Worm (Caenorhabditis elegans) whole organism, young adult: ENCODE data around the gene rtfo-1.

Source experiments
- B0019.2 ChIP-seq: fragments of 200-800 bp; sonication (Bioruptor generic); conservative IDR thresholded peaks from 2 replicates; pipeline ENCODE4 v1.3.6; 2022; ENCODE audit warnings: missing genetic modification reagents, missing genetic modification characterization, missing compliant biosample characterization
- B0261.1 ChIP-seq: sonication (generic microtip); optimal IDR thresholded peaks from 2 replicates; lab custom pipeline; 2016; ENCODE audit warnings: mild to moderate bottlenecking, missing genetic modification characterization, moderate library complexity, missing compliant biosample characterization
- C17E4.6 ChIP-seq: fragments of 200-800 bp; sonication (Bioruptor generic); IDR thresholded peaks from 2 replicates; pipeline ENCODE4 v1.3.6; 2022; ENCODE audit warnings: missing genetic modification reagents, missing genetic modification characterization, missing compliant biosample characterization
- F22D6.2 ChIP-seq: sonication (generic microtip); optimal IDR thresholded peaks from 2 replicates; lab custom pipeline; 2016; ENCODE audit warnings: mild to moderate bottlenecking, missing genetic modification characterization, missing compliant biosample characterization
- F23B12.7 ChIP-seq: sonication (generic microtip); optimal IDR thresholded peaks from 2 replicates; lab custom pipeline; 2017; ENCODE audit warnings: missing genetic modification characterization, mild to moderate bottlenecking, missing compliant biosample characterization, antibody characterized with exemption, moderate library complexity; ENCODE audit not compliant: insufficient read depth
- F39B2.1 ChIP-seq: fragments of 200-800 bp; sonication (Bioruptor generic); IDR thresholded peaks from 2 replicates; pipeline ENCODE4 v1.3.6; 2022; ENCODE audit warnings: missing genetic modification reagents, missing genetic modification characterization, missing compliant biosample characterization
- F49E8.2 ChIP-seq: sonication (generic microtip); optimal IDR thresholded peaks from 3 replicates; lab custom pipeline; 2017; ENCODE audit warnings: missing genetic modification characterization, mild to moderate bottlenecking, missing compliant biosample characterization, antibody characterized with exemption, moderate library complexity; ENCODE audit not compliant: insufficient read depth
- F52B5.7 ChIP-seq: sonication (generic microtip); optimal IDR thresholded peaks from 2 replicates; lab custom pipeline; 2016; ENCODE audit warnings: mild to moderate bottlenecking, missing genetic modification characterization, missing compliant biosample characterization
- F55B11.4 ChIP-seq: sonication (generic microtip); optimal IDR thresholded peaks from 2 replicates; lab custom pipeline; 2016; ENCODE audit warnings: missing compliant biosample characterization, missing genetic modification characterization, borderline replicate concordance; ENCODE audit not compliant: insufficient read depth
- K11D2.4 ChIP-seq: fragments of 200-800 bp; sonication (Bioruptor generic); IDR thresholded peaks from 2 replicates; pipeline ENCODE4 v1.3.6; 2022; ENCODE audit warnings: missing genetic modification reagents, missing genetic modification characterization, missing compliant biosample characterization
- Y53F4B.3 ChIP-seq: fragments of 200-800 bp; sonication (Bioruptor generic); IDR thresholded peaks from 2 replicates; pipeline ENCODE4 v1.3.6; 2022; ENCODE audit warnings: missing genetic modification reagents, missing genetic modification characterization, missing compliant biosample characterization
- ZK185.1 ChIP-seq: sonication (generic microtip); optimal IDR thresholded peaks from 2 replicates; lab custom pipeline; 2016; ENCODE audit warnings: mild to moderate bottlenecking, missing genetic modification characterization, missing compliant biosample characterization; ENCODE audit not compliant: poor library complexity, severe bottlenecking
- aptf-3 ChIP-seq: fragments of 200-800 bp; sonication (Bioruptor generic); IDR thresholded peaks from 2 replicates; pipeline ENCODE4 v1.3.6; 2022; ENCODE audit warnings: missing genetic modification characterization, missing compliant biosample characterization
- cebp-2 ChIP-seq: fragments of 200-800 bp; sonication (Bioruptor generic); IDR thresholded peaks from 2 replicates; pipeline ENCODE4 v1.3.6; 2022; ENCODE audit warnings: missing genetic modification characterization, missing compliant biosample characterization
- ceh-58 ChIP-seq: fragments of 200-800 bp; sonication (Bioruptor generic); IDR thresholded peaks from 2 replicates; pipeline ENCODE4 v1.3.6; 2022; ENCODE audit warnings: missing genetic modification characterization, missing compliant biosample characterization
- ceh-79 ChIP-seq: sonication (generic microtip); optimal IDR thresholded peaks from 2 replicates; lab custom pipeline; 2017; ENCODE audit warnings: mild to moderate bottlenecking, missing genetic modification characterization, missing compliant biosample characterization
- ceh-91 ChIP-seq: fragments of 200-800 bp; sonication (Bioruptor generic); IDR thresholded peaks from 2 replicates; pipeline ENCODE4 v1.3.6; 2022; ENCODE audit warnings: missing genetic modification reagents, missing genetic modification characterization, missing compliant biosample characterization
- die-1 ChIP-seq: sonication (generic microtip); optimal IDR thresholded peaks from 2 replicates; lab custom pipeline; 2016; ENCODE audit warnings: missing genotype, mild to moderate bottlenecking, missing genetic modification characterization, missing compliant biosample characterization
- dox-1 ChIP-seq: fragments of 200-800 bp; sonication (Bioruptor generic); IDR thresholded peaks from 2 replicates; pipeline ENCODE4 v1.3.6; 2022; ENCODE audit warnings: missing genetic modification reagents, missing genetic modification characterization, missing compliant biosample characterization
- efl-1 ChIP-seq: fragments of 150-350 bp; optimal IDR thresholded peaks from 2 replicates; lab custom pipeline; 2014; ENCODE audit warnings: missing biosample characterization, missing genetic modification reagents, missing genetic modification characterization
- egrh-3 ChIP-seq: fragments of 200-800 bp; sonication (Bioruptor generic); IDR thresholded peaks from 2 replicates; pipeline ENCODE4 v1.3.6; 2022; ENCODE audit warnings: missing genetic modification reagents, missing genetic modification characterization, missing compliant biosample characterization
- hlh-12 ChIP-seq: sonication (generic microtip); optimal IDR thresholded peaks from 2 replicates; lab custom pipeline; 2016; ENCODE audit warnings: missing genetic modification characterization, missing compliant biosample characterization
- hlh-26 ChIP-seq: fragments of 200-800 bp; sonication (Bioruptor generic); conservative IDR thresholded peaks from 2 replicates; pipeline ENCODE4 v1.3.6; 2022; ENCODE audit warnings: missing genetic modification reagents, missing genetic modification characterization, missing compliant biosample characterization
- hmg-20 ChIP-seq: fragments of 200-800 bp; sonication (Bioruptor generic); IDR thresholded peaks from 2 replicates; pipeline ENCODE4 v1.3.6; 2022; ENCODE audit warnings: missing genetic modification reagents, missing genetic modification characterization, missing compliant biosample characterization
- lag-1 ChIP-seq: fragments of 200-800 bp; sonication (Bioruptor generic); IDR thresholded peaks from 2 replicates; pipeline ENCODE4 v1.3.6; 2022; ENCODE audit warnings: missing genetic modification reagents, missing genetic modification characterization, missing compliant biosample characterization
- let-526 ChIP-seq: fragments of 200-800 bp; sonication (Bioruptor generic); IDR thresholded peaks from 2 replicates; pipeline ENCODE4 v1.3.6; 2022; ENCODE audit warnings: missing genetic modification reagents, missing genetic modification characterization, missing compliant biosample characterization
- let-607 ChIP-seq, 2 experiments: fragments of 200-800 bp in 1 of 2; sonication (Bioruptor generic) in 1 of 2; sonication (generic microtip) in 1 of 2; optimal IDR thresholded peaks; 2 replicates each; lab custom pipeline; 2016 to 2018; ENCODE audit warnings: mild to moderate bottlenecking in 2 of 2, missing compliant biosample characterization in 2 of 2, missing genetic modification characterization in 2 of 2, moderate library complexity in 2 of 2, missing genotype in 1 of 2
- lsl-1 ChIP-seq: fragments of 200-800 bp; sonication (Bioruptor generic); optimal IDR thresholded peaks from 2 replicates; lab custom pipeline; 2018; ENCODE audit warnings: mild to moderate bottlenecking, missing genetic modification characterization, moderate library complexity, missing compliant biosample characterization
- lsy-27 ChIP-seq: sonication (generic microtip); optimal IDR thresholded peaks from 2 replicates; lab custom pipeline; 2017; ENCODE audit warnings: missing genetic modification characterization, mild to moderate bottlenecking, missing compliant biosample characterization, antibody characterized with exemption, missing genotype, borderline replicate concordance; ENCODE audit not compliant: insufficient read depth
- mcd-1 ChIP-seq: fragments of 200-800 bp; sonication (Bioruptor generic); IDR thresholded peaks from 2 replicates; pipeline ENCODE4 v1.3.6; 2022; ENCODE audit warnings: missing genetic modification reagents, missing genetic modification characterization, missing compliant biosample characterization
- nfya-1 ChIP-seq: sonication (generic microtip); optimal IDR thresholded peaks from 2 replicates; lab custom pipeline; 2017; ENCODE audit warnings: antibody characterized with exemption, missing compliant biosample characterization, missing genetic modification characterization, borderline replicate concordance; ENCODE audit not compliant: insufficient read depth
- nfyb-1 ChIP-seq: fragments of 200-800 bp; sonication (Bioruptor generic); IDR thresholded peaks from 2 replicates; pipeline ENCODE4 v1.3.6; 2022; ENCODE audit warnings: missing genetic modification reagents, missing genetic modification characterization, missing compliant biosample characterization
- nhr-90 ChIP-seq: sonication (generic microtip); optimal IDR thresholded peaks from 2 replicates; lab custom pipeline; 2016; ENCODE audit warnings: missing genotype, mild to moderate bottlenecking, missing genetic modification characterization, missing compliant biosample characterization
- repo-1 ChIP-seq: sonication (generic microtip); optimal IDR thresholded peaks from 2 replicates; lab custom pipeline; 2017; ENCODE audit warnings: mild to moderate bottlenecking, missing genetic modification characterization, missing compliant biosample characterization
- sdz-38 ChIP-seq: sonication (generic microtip); optimal IDR thresholded peaks from 2 replicates; lab custom pipeline; 2016; ENCODE audit warnings: missing genotype, missing genetic modification characterization, missing compliant biosample characterization
- sea-2 ChIP-seq: fragments of 200-800 bp; sonication (Bioruptor generic); IDR thresholded peaks from 2 replicates; pipeline ENCODE4 v1.3.6; 2022; ENCODE audit warnings: missing genetic modification characterization, missing compliant biosample characterization
- snpc-1.1 ChIP-seq: sonication (generic microtip); optimal IDR thresholded peaks from 2 replicates; lab custom pipeline; 2017; ENCODE audit warnings: missing genetic modification characterization, mild to moderate bottlenecking, missing compliant biosample characterization, antibody characterized with exemption, moderate library complexity, missing genotype, missing genetic modification reagents; ENCODE audit not compliant: insufficient read depth
- snpc-3.4 ChIP-seq: sonication (generic microtip); optimal IDR thresholded peaks from 2 replicates; lab custom pipeline; 2017; ENCODE audit warnings: missing genetic modification characterization, mild to moderate bottlenecking, missing compliant biosample characterization, antibody characterized with exemption, moderate library complexity, missing genotype, missing genetic modification reagents
- somi-1 ChIP-seq: fragments of 200-800 bp; sonication (Bioruptor generic); optimal IDR thresholded peaks from 2 replicates; lab custom pipeline; 2018; ENCODE audit warnings: mild to moderate bottlenecking, missing genetic modification characterization, missing compliant biosample characterization
- xnd-1 ChIP-seq: sonication (generic microtip); optimal IDR thresholded peaks from 2 replicates; lab custom pipeline; 2016; ENCODE audit warnings: missing genotype, missing genetic modification reagents, missing genetic modification characterization, missing compliant biosample characterization
- ztf-6 ChIP-seq: fragments of 200-800 bp; sonication (Bioruptor generic); IDR thresholded peaks from 2 replicates; pipeline ENCODE4 v1.3.6; 2022; ENCODE audit warnings: missing genetic modification reagents, missing genetic modification characterization, missing compliant biosample characterization

Gene rtfo-1

ce11 chrV:9588574-9588973 is 6.1 kb upstream of the rtfo-1 start:
- no peak for TF ChIP-seq cebp-2 (GFP tag; lab: Robert Waterston, UW)
- no peak for TF ChIP-seq Y53F4B.3 (GFP tag; lab: Robert Waterston, UW)
- no peak for TF ChIP-seq snpc-3.4
- no peak for TF ChIP-seq let-526 (GFP tag; lab: Robert Waterston, UW)
- TF ChIP-seq hlh-26 (GFP tag; lab: Robert Waterston, UW): no peak
- TF ChIP-seq F39B2.1: no peak
- TF ChIP-seq nfya-1 (tag; lab: Kevin White, UChicago): no peak
- TF ChIP-seq C17E4.6: no peak
- no peak for TF ChIP-seq ZK185.1 (tag; lab: Kevin White, UChicago)
- TF ChIP-seq sdz-38 (tag; lab: Kevin White, UChicago): no peak
- TF ChIP-seq ceh-91: no peak

- TF ChIP-seq somi-1 (GFP tag; lab: Kevin White, UChicago) (no peak), K11D2.4 (GFP tag; lab: Robert Waterston, UW) (no peak), ztf-6 (GFP tag; lab: Robert Waterston, UW) (no peak), hlh-12 (no peak), sea-2 (GFP tag; lab: Robert Waterston, UW) (no peak), ceh-58 (GFP tag; lab: Robert Waterston, UW) (no peak), F22D6.2 (tag; lab: Kevin White, UChicago) (no peak), nfyb-1 (GFP tag; lab: Robert Waterston, UW) (no peak), F23B12.7 (tag; lab: Kevin White, UChicago) (no peak), hlh-26 (GFP tag; lab: Robert Waterston, UW) (no peak), aptf-3 (GFP tag; lab: Robert Waterston, UW) (no peak), lsl-1 (GFP tag; lab: Kevin White, UChicago) (no peak), nhr-90 (tag; lab: Kevin White, UChicago) (no peak), F52B5.7 (tag; lab: Kevin White, UChicago) (no peak), ceh-79 (no peak), egrh-3 (GFP tag; lab: Robert Waterston, UW) (no peak), B0019.2 (GFP tag; lab: Robert Waterston, UW) (no peak)
Measured at ce11 chrV:9587619-9588018, 5.2 kb upstream of the rtfo-1 start.

ce11 chrV:9584263-9584662 is 1.8 kb upstream of the rtfo-1 start:
- no peak for TF ChIP-seq nhr-90 (tag; lab: Kevin White, UChicago)
- no peak for TF ChIP-seq lsy-27 (tag; lab: Kevin White, UChicago)
- no peak for TF ChIP-seq xnd-1
- no peak for TF ChIP-seq lag-1 (GFP tag; lab: Robert Waterston, UW)
- TF ChIP-seq hmg-20: no peak
- TF ChIP-seq K11D2.4 (GFP tag; lab: Robert Waterston, UW): no peak
- no peak for TF ChIP-seq B0261.1 (tag; lab: Kevin White, UChicago)
- no peak for TF ChIP-seq F55B11.4 (tag; lab: Kevin White, UChicago)
- TF ChIP-seq dox-1 (GFP tag; lab: Robert Waterston, UW): no peak
- TF ChIP-seq repo-1 (tag; lab: Kevin White, UChicago): no peak
- TF ChIP-seq efl-1 (GFP tag; lab: Kevin White, UChicago): no peak
- no peak for TF ChIP-seq mcd-1 (GFP tag; lab: Robert Waterston, UW)
- TF ChIP-seq F49E8.2: no peak
- no peak for TF ChIP-seq ZK185.1 (tag; lab: Kevin White, UChicago)
- TF ChIP-seq snpc-1.1 (tag; lab: Kevin White, UChicago): no peak
- TF ChIP-seq die-1 (tag; lab: Kevin White, UChicago): no peak
- no peak for TF ChIP-seq let-607 (tag; optimal IDR thresholded peaks at IDR 0.05; lab: Kevin White, UChicago)
